Fruit fly (Drosophila melanogaster) whole organism, wandering third instar larva: ENCODE results near the gene CG2202.

ENCODE experiments used
- Abd-B ChIP-seq: fragments of >200 bp; optimal IDR thresholded peaks from 2 replicates; lab custom pipeline; 2017; ENCODE audit warnings: missing biosample characterization, missing genetic modification characterization
- CG32264 ChIP-seq: fragments of 200-800 bp; sonication (Bioruptor generic); optimal IDR thresholded peaks from 2 replicates; lab custom pipeline; 2016; ENCODE audit warnings: missing biosample characterization, missing genetic modification characterization
- Dif ChIP-seq: fragments of 200-275, 200-300 bp; sonication (Bioruptor generic); optimal IDR thresholded peaks from 2 replicates; lab custom pipeline; 2018; ENCODE audit warnings: missing biosample characterization, missing genetic modification characterization; ENCODE audit not compliant: partially characterized antibody
- Hnf4 ChIP-seq: fragments of 200-800 bp; sonication (Bioruptor generic); optimal IDR thresholded peaks from 2 replicates; lab custom pipeline; 2016; ENCODE audit warnings: missing biosample characterization, mild to moderate bottlenecking, missing genetic modification characterization
- Hr78 ChIP-seq: fragments of >200 bp; optimal IDR thresholded peaks from 2 replicates; lab custom pipeline; 2017; ENCODE audit warnings: missing biosample characterization, missing genetic modification characterization
- Hr83 ChIP-seq: fragments of 200-300 bp; sonication (Bioruptor generic); optimal IDR thresholded peaks from 2 replicates; lab custom pipeline; 2016; ENCODE audit warnings: missing biosample characterization, mild to moderate bottlenecking, missing genetic modification characterization, moderate library complexity; ENCODE audit not compliant: poor library complexity, severe bottlenecking
- Jra ChIP-seq: sonication (Bioruptor generic); optimal IDR thresholded peaks from 2 replicates; lab custom pipeline; 2016; ENCODE audit warnings: missing biosample characterization, missing genetic modification characterization
- Mio ChIP-seq: sonication (Bioruptor generic); optimal IDR thresholded peaks from 2 replicates; lab custom pipeline; 2016; ENCODE audit warnings: missing biosample characterization, missing genetic modification characterization
- OdsH ChIP-seq: fragments of 200-800 bp; sonication (Bioruptor generic); optimal IDR thresholded peaks from 2 replicates; lab custom pipeline; 2016; ENCODE audit warnings: missing biosample characterization, mild to moderate bottlenecking, missing genetic modification characterization
- Rel ChIP-seq, 2 experiments: fragments of 200-800 bp; sonication (Bioruptor generic) in 1 of 2; optimal IDR thresholded peaks; 2 replicates in 1 of 2; 3 replicates in 1 of 2; lab custom pipeline; 2016 to 2019; ENCODE audit warnings: mild to moderate bottlenecking in 2 of 2, missing biosample characterization in 2 of 2, missing genetic modification characterization in 2 of 2, moderate library complexity in 1 of 2
- Sp1 ChIP-seq: fragments of 200-800 bp; sonication (Bioruptor generic); optimal IDR thresholded peaks from 3 replicates; lab custom pipeline; 2019; ENCODE audit warnings: missing biosample characterization, mild to moderate bottlenecking, missing genetic modification characterization, moderate library complexity
- Vsx2 ChIP-seq: fragments of 200-300, 225-300 bp; sonication (Bioruptor generic); optimal IDR thresholded peaks from 2 replicates; lab custom pipeline; 2018; ENCODE audit warnings: missing biosample characterization, missing genetic modification characterization; ENCODE audit not compliant: partially characterized antibody
- br ChIP-seq: fragments of 200-800 bp; sonication (Bioruptor generic); optimal IDR thresholded peaks from 2 replicates; lab custom pipeline; 2016; ENCODE audit warnings: missing biosample characterization, missing genetic modification characterization
- brk ChIP-seq: fragments of 200-800 bp; sonication (Bioruptor generic); optimal IDR thresholded peaks from 2 replicates; lab custom pipeline; 2016; ENCODE audit warnings: missing biosample characterization, mild to moderate bottlenecking, missing genetic modification characterization
- dl ChIP-seq, 2 experiments: fragments of 175-275, 200-275 bp in 1 of 2; fragments of 200-275 bp in 1 of 2; sonication (Bioruptor generic); optimal IDR thresholded peaks; lab custom pipeline; 2018; ENCODE audit warnings: mild to moderate bottlenecking in 2 of 2, missing biosample characterization in 2 of 2, missing genetic modification characterization in 2 of 2, moderate library complexity in 2 of 2; ENCODE audit not compliant: partially characterized antibody in 2 of 2, insufficient read depth in 1 of 2
- dmrt93B ChIP-seq: fragments of 200-800 bp; sonication (Bioruptor generic); optimal IDR thresholded peaks from 2 replicates; lab custom pipeline; 2018; ENCODE audit warnings: missing biosample characterization, mild to moderate bottlenecking, missing genetic modification characterization
- dsf ChIP-seq: sonication (Bioruptor generic); optimal IDR thresholded peaks from 2 replicates; lab custom pipeline; 2016; ENCODE audit warnings: missing biosample characterization, missing genetic modification characterization, borderline replicate concordance
- ey ChIP-seq: fragments of 200-800 bp; sonication (Bioruptor generic); optimal IDR thresholded peaks from 2 replicates; lab custom pipeline; 2016; ENCODE audit warnings: missing biosample characterization, missing genetic modification characterization
- foxo ChIP-seq, 2 experiments: fragments of 200-800 bp; sonication (Bioruptor generic); optimal IDR thresholded peaks; 2 replicates in 1 of 2; 3 replicates in 1 of 2; lab custom pipeline; 2016 to 2017; ENCODE audit warnings: missing biosample characterization in 2 of 2, missing genetic modification characterization in 2 of 2
- fru ChIP-seq: fragments of 200-800 bp; sonication (Bioruptor generic); optimal IDR thresholded peaks from 3 replicates; lab custom pipeline; 2016; ENCODE audit warnings: missing biosample characterization, mild to moderate bottlenecking, missing genetic modification characterization
- h ChIP-seq: fragments of 200-800 bp; sonication (Bioruptor generic); optimal IDR thresholded peaks from 3 replicates; lab custom pipeline; 2016; ENCODE audit warnings: missing biosample characterization, mild to moderate bottlenecking, missing genetic modification characterization
- jim ChIP-seq: fragments of 175-275, 200-325 bp; sonication (Bioruptor generic); optimal IDR thresholded peaks from 2 replicates; lab custom pipeline; 2016; ENCODE audit warnings: missing biosample characterization, mild to moderate bottlenecking, missing genetic modification characterization
- pan ChIP-seq: fragments of >200 bp; optimal IDR thresholded peaks from 2 replicates; lab custom pipeline; 2017
- psq ChIP-seq: fragments of 200-800 bp; sonication (Bioruptor generic); optimal IDR thresholded peaks from 3 replicates; lab custom pipeline; 2017; ENCODE audit warnings: missing biosample characterization, mild to moderate bottlenecking, missing genetic modification characterization, moderate library complexity
- rgr ChIP-seq: fragments of 200-800 bp; sonication (Bioruptor generic); optimal IDR thresholded peaks from 3 replicates; lab custom pipeline; 2016; ENCODE audit warnings: missing biosample characterization, mild to moderate bottlenecking, missing genetic modification characterization
- tai ChIP-seq: sonication (Bioruptor generic); optimal IDR thresholded peaks from 2 replicates; lab custom pipeline; 2016; ENCODE audit warnings: missing biosample characterization, missing genetic modification characterization
- woc ChIP-seq: sonication (Bioruptor generic); optimal IDR thresholded peaks from 2 replicates; lab custom pipeline; 2016; ENCODE audit warnings: missing biosample characterization, mild to moderate bottlenecking, missing genetic modification characterization

The CG2202 gene

dm6 chrX:10877087-10877935, 28.8 kb downstream of the CG2202 start, which contains the start of gene CG1637:
Gene CG1637, minus strand, starts transcription at chrX:10877893.
- TF ChIP-seq OdsH (GFP tag; lab: Kevin White, UChicago) (peak; percentile 2), Mio (no peak), fru (GFP tag; lab: Kevin White, UChicago) (peak; percentile 61), foxo (GFP tag; optimal IDR thresholded peaks at IDR 0.05; lab: Kevin White, UChicago) (peak in 1 of 2 experiments; percentile 10), Rel (GFP tag; optimal IDR thresholded peaks at IDR 0.05; lab: Kevin White, UChicago) (no peak), Rel (tag; optimal IDR thresholded peaks at IDR 0.05; lab: Kevin White, UChicago) (peak; percentile 75)
- TF ChIP-seq, all 38 proteins: peak for 4

dm6 chrX:10882786-10883185, 34.2 kb downstream of the CG2202 start:
- TF ChIP-seq dsf (GFP tag; lab: Kevin White, UChicago) (no peak), Rel (GFP tag; optimal IDR thresholded peaks at IDR 0.05; lab: Kevin White, UChicago) (no peak), Rel (tag; optimal IDR thresholded peaks at IDR 0.05; lab: Kevin White, UChicago) (peak; percentile 8), foxo (GFP tag; optimal IDR thresholded peaks at IDR 0.05; lab: Kevin White, UChicago) (no peak), h (peak; percentile 13)

- no peak for TF ChIP-seq Hr78 (GFP tag; lab: Kevin White, UChicago)
- no peak for TF ChIP-seq Abd-B (GFP tag; lab: Kevin White, UChicago)
- TF ChIP-seq psq (GFP tag; lab: Kevin White, UChicago): no peak
- TF ChIP-seq Dif (GFP tag; lab: Kevin White, UChicago): no peak
- TF ChIP-seq tai (GFP tag; lab: Kevin White, UChicago): no peak
- TF ChIP-seq fru (GFP tag; lab: Kevin White, UChicago): no peak
- TF ChIP-seq Rel (GFP tag; optimal IDR thresholded peaks at IDR 0.05; lab: Kevin White, UChicago): no peak
- TF ChIP-seq Rel (tag; optimal IDR thresholded peaks at IDR 0.05; lab: Kevin White, UChicago): no peak
- TF ChIP-seq br (GFP tag; lab: Kevin White, UChicago): no peak
- TF ChIP-seq Hr83 (GFP tag; lab: Kevin White, UChicago): no peak
- TF ChIP-seq OdsH (GFP tag; lab: Kevin White, UChicago): no peak
- no peak for TF ChIP-seq Hnf4 (GFP tag; lab: Kevin White, UChicago)
- no peak for TF ChIP-seq h
Measured at dm6 chrX:10883740-10884139, 35.2 kb downstream of the CG2202 start.

- TF ChIP-seq pan (no peak), Vsx2 (GFP tag; lab: Kevin White, UChicago) (no peak), Abd-B (GFP tag; lab: Kevin White, UChicago) (no peak), jim (no peak), fru (GFP tag; lab: Kevin White, UChicago) (peak; percentile 30), Rel (GFP tag; optimal IDR thresholded peaks at IDR 0.05; lab: Kevin White, UChicago) (no peak), Rel (tag; optimal IDR thresholded peaks at IDR 0.05; lab: Kevin White, UChicago) (no peak), CG32264 (GFP tag; lab: Kevin White, UChicago) (no peak), h (peak; percentile 37), tai (GFP tag; lab: Kevin White, UChicago) (no peak), br (GFP tag; lab: Kevin White, UChicago) (peak; percentile 21), ey (peak; percentile 18), dmrt93B (GFP tag; lab: Kevin White, UChicago) (no peak), foxo (GFP tag; optimal IDR thresholded peaks at IDR 0.05; lab: Kevin White, UChicago) (peak in 1 of 2 experiments; percentile 46), Dif (GFP tag; lab: Kevin White, UChicago) (no peak), brk (GFP tag; lab: Kevin White, UChicago) (no peak), rgr (GFP tag; lab: Kevin White, UChicago) (peak; percentile 16), Sp1 (GFP tag; lab: Kevin White, UChicago) (no peak)
- TF ChIP-seq, all 38 proteins: peak for 6
Measured at dm6 chrX:10886418-10886817, 37.9 kb downstream of the CG2202 start.

- TF ChIP-seq Hr83 (GFP tag; lab: Kevin White, UChicago): no peak
- no peak for TF ChIP-seq Rel (GFP tag; optimal IDR thresholded peaks at IDR 0.05; lab: Kevin White, UChicago)
- TF ChIP-seq Rel (tag; optimal IDR thresholded peaks at IDR 0.05; lab: Kevin White, UChicago): peak; percentile 39
- no peak for TF ChIP-seq brk (GFP tag; lab: Kevin White, UChicago)
- TF ChIP-seq Dif (GFP tag; lab: Kevin White, UChicago): no peak
- TF ChIP-seq woc (GFP tag; lab: Kevin White, UChicago): no peak
- no peak for TF ChIP-seq dl (GFP tag; optimal IDR thresholded peaks at IDR 0.05; lab: Kevin White, UChicago; ENCODE audit: insufficient read depth in 1 of 2, partially characterized antibody in 2 of 2)
- no peak for TF ChIP-seq Jra
- TF ChIP-seq dmrt93B (GFP tag; lab: Kevin White, UChicago): no peak
Measured at dm6 chrX:10887643-10888042, 39.1 kb downstream of the CG2202 start.
